Worm (Caenorhabditis elegans) whole organism, L3 larva: ENCODE data around the gene F28H7.8.

Experiments used
- R02D3.7 ChIP-seq: fragments of 150-350 bp; optimal IDR thresholded peaks from 2 replicates; lab custom pipeline; 2014; ENCODE audit warnings: missing biosample characterization, missing genetic modification characterization
- ZK546.5 ChIP-seq: sonication (generic microtip); optimal IDR thresholded peaks from 2 replicates; lab custom pipeline; 2017; ENCODE audit warnings: missing biosample characterization, missing genetic modification characterization
- aly-2 ChIP-seq: fragments of 150-350 bp; optimal IDR thresholded peaks from 2 replicates; lab custom pipeline; 2014; ENCODE audit warnings: missing biosample characterization, missing genetic modification characterization
- ama-1 ChIP-seq: fragments of 150-350 bp; optimal IDR thresholded peaks from 2 replicates; lab custom pipeline; 2018
- ceh-16 ChIP-seq: sonication (generic microtip); optimal IDR thresholded peaks from 2 replicates; lab custom pipeline; 2017; ENCODE audit warnings: missing biosample characterization, missing genetic modification characterization
- ceh-28 ChIP-seq: fragments of 150-350 bp; optimal IDR thresholded peaks from 2 replicates; lab custom pipeline; 2014; ENCODE audit warnings: missing biosample characterization, missing genetic modification reagents, missing genetic modification characterization
- ceh-9 ChIP-seq: sonication (generic microtip); optimal IDR thresholded peaks from 2 replicates; lab custom pipeline; 2018; ENCODE audit warnings: missing biosample characterization, missing genetic modification characterization
- daf-12 ChIP-seq: fragments of 150-350 bp; optimal IDR thresholded peaks from 2 replicates; lab custom pipeline; 2014; ENCODE audit warnings: missing biosample characterization, missing genetic modification reagents, missing genetic modification characterization
- egl-27 ChIP-seq: sonication (generic microtip); optimal IDR thresholded peaks from 4 replicates; lab custom pipeline; 2017; ENCODE audit warnings: missing biosample characterization, missing genetic modification reagents, missing genetic modification characterization
- egl-5 ChIP-seq: fragments of 150-350 bp; optimal IDR thresholded peaks from 2 replicates; lab custom pipeline; 2017; ENCODE audit warnings: missing biosample characterization, missing genetic modification reagents, missing genetic modification characterization, inconsistent platforms
- elt-1 ChIP-seq: fragments of 150-350 bp; optimal IDR thresholded peaks from 2 replicates; lab custom pipeline; 2014; ENCODE audit warnings: missing biosample characterization, missing genetic modification characterization
- elt-2 ChIP-seq: sonication (generic microtip); optimal IDR thresholded peaks from 2 replicates; lab custom pipeline; 2016; ENCODE audit warnings: missing genetic modification reagents, mild to moderate bottlenecking, missing genetic modification characterization, missing compliant biosample characterization
- elt-3 ChIP-seq, 3 experiments: fragments of 150-350 bp in 1 of 3; sonication (generic microtip) in 2 of 3; optimal IDR thresholded peaks; 2 replicates in 2 of 3; 4 replicates in 1 of 3; lab custom pipeline; 2014 to 2017; ENCODE audit warnings: missing biosample characterization in 3 of 3, missing genetic modification characterization in 3 of 3
- eor-1 ChIP-seq, 2 experiments: fragments of 150-350 bp; optimal IDR thresholded peaks; 2 replicates each; lab custom pipeline; 2014 to 2018; ENCODE audit warnings: missing biosample characterization in 2 of 2, missing genetic modification characterization in 2 of 2
- fkh-10 ChIP-seq: sonication (generic microtip); optimal IDR thresholded peaks from 2 replicates; lab custom pipeline; 2017; ENCODE audit warnings: missing biosample characterization, missing genetic modification reagents, missing genetic modification characterization
- fkh-2 ChIP-seq: fragments of 150-350 bp; optimal IDR thresholded peaks from 2 replicates; lab custom pipeline; 2014; ENCODE audit warnings: missing biosample characterization, missing genetic modification reagents, missing genetic modification characterization
- fos-1 ChIP-seq: fragments of 150-350 bp; optimal IDR thresholded peaks from 2 replicates; lab custom pipeline; 2014; ENCODE audit warnings: missing biosample characterization, missing genetic modification characterization
- hmg-11 ChIP-seq: sonication (generic microtip); optimal IDR thresholded peaks from 2 replicates; lab custom pipeline; 2016; ENCODE audit warnings: missing genetic modification characterization, missing compliant biosample characterization
- jun-1 ChIP-seq: fragments of 150-350 bp; optimal IDR thresholded peaks from 2 replicates; lab custom pipeline; 2014; ENCODE audit warnings: missing biosample characterization, missing genetic modification reagents, missing genetic modification characterization
- lin-15B ChIP-seq: fragments of 150-350 bp; optimal IDR thresholded peaks from 2 replicates; lab custom pipeline; 2014; ENCODE audit warnings: missing biosample characterization, missing genetic modification characterization
- lin-39 ChIP-seq: fragments of 150-350 bp; optimal IDR thresholded peaks from 2 replicates; lab custom pipeline; 2018; ENCODE audit warnings: missing biosample characterization, missing genetic modification reagents, missing genetic modification characterization
- lsy-12 ChIP-seq: sonication (generic microtip); optimal IDR thresholded peaks from 2 replicates; lab custom pipeline; 2016; ENCODE audit warnings: mild to moderate bottlenecking, missing genetic modification characterization, missing compliant biosample characterization
- mdl-1 ChIP-seq: fragments of 150-350 bp; optimal IDR thresholded peaks from 2 replicates; lab custom pipeline; 2014; ENCODE audit warnings: missing biosample characterization, missing genetic modification characterization
- mml-1 ChIP-seq: fragments of 150-350 bp; sonication (generic microtip); optimal IDR thresholded peaks from 3 replicates; lab custom pipeline; 2014; ENCODE audit warnings: missing biosample characterization, missing genetic modification characterization
- nfya-1 ChIP-seq: sonication (generic microtip); optimal IDR thresholded peaks from 2 replicates; lab custom pipeline; 2017; ENCODE audit warnings: missing genetic modification characterization, mild to moderate bottlenecking, missing compliant biosample characterization, antibody characterized with exemption, moderate library complexity; ENCODE audit not compliant: insufficient read depth
- nhr-11 ChIP-seq: fragments of 150-350 bp; optimal IDR thresholded peaks from 2 replicates; lab custom pipeline; 2014; ENCODE audit warnings: missing biosample characterization, missing genetic modification characterization
- nhr-12 ChIP-seq: fragments of 150-350 bp; optimal IDR thresholded peaks from 2 replicates; lab custom pipeline; 2014; ENCODE audit warnings: missing biosample characterization, missing genetic modification characterization
- nhr-23 ChIP-seq: fragments of 150-350 bp; optimal IDR thresholded peaks from 2 replicates; lab custom pipeline; 2014; ENCODE audit warnings: missing biosample characterization, missing genetic modification reagents, missing genetic modification characterization
- nhr-25 ChIP-seq: sonication (generic microtip); optimal IDR thresholded peaks from 2 replicates; lab custom pipeline; 2017; ENCODE audit warnings: missing biosample characterization, missing genetic modification characterization
- nhr-28 ChIP-seq: fragments of 150-350 bp; optimal IDR thresholded peaks from 2 replicates; lab custom pipeline; 2014; ENCODE audit warnings: missing biosample characterization, missing genetic modification characterization
- nhr-43 ChIP-seq: sonication (generic microtip); optimal IDR thresholded peaks from 2 replicates; lab custom pipeline; 2016; ENCODE audit warnings: mild to moderate bottlenecking, missing genetic modification characterization, missing compliant biosample characterization; ENCODE audit not compliant: poor library complexity, severe bottlenecking
- nhr-67 ChIP-seq: fragments of 150-350 bp; optimal IDR thresholded peaks from 2 replicates; lab custom pipeline; 2014; ENCODE audit warnings: missing biosample characterization, missing genetic modification characterization
- nhr-76 ChIP-seq: fragments of 150-350 bp; sonication (generic microtip); optimal IDR thresholded peaks from 5 replicates; lab custom pipeline; 2014; ENCODE audit warnings: missing biosample characterization, missing genetic modification characterization
- nhr-77 ChIP-seq: fragments of 150-350 bp; optimal IDR thresholded peaks from 2 replicates; lab custom pipeline; 2014; ENCODE audit warnings: missing biosample characterization, missing genetic modification characterization
- pha-4 ChIP-seq: fragments of 150-350 bp; optimal IDR thresholded peaks from 2 replicates; lab custom pipeline; 2014; ENCODE audit warnings: missing biosample characterization, missing genetic modification reagents, missing genetic modification characterization
- pqm-1 ChIP-seq: fragments of 150-350 bp; optimal IDR thresholded peaks from 2 replicates; lab custom pipeline; 2017; ENCODE audit warnings: missing biosample characterization, missing genetic modification characterization, inconsistent platforms
- sea-2 ChIP-seq: fragments of 150-350 bp; sonication (generic microtip); optimal IDR thresholded peaks from 4 replicates; lab custom pipeline; 2014; ENCODE audit warnings: missing biosample characterization, missing genetic modification reagents, missing genetic modification characterization
- skn-1 ChIP-seq: fragments of 150-350 bp; optimal IDR thresholded peaks from 2 replicates; lab custom pipeline; 2014; ENCODE audit warnings: missing biosample characterization, missing genetic modification characterization
- snpc-4 ChIP-seq: fragments of 150-350 bp; optimal IDR thresholded peaks from 2 replicates; lab custom pipeline; 2014; ENCODE audit warnings: missing biosample characterization, missing genetic modification characterization
- tbx-2 ChIP-seq: sonication (generic microtip); optimal IDR thresholded peaks from 2 replicates; lab custom pipeline; 2016; ENCODE audit warnings: mild to moderate bottlenecking, missing genetic modification characterization, missing compliant biosample characterization
- unc-39 ChIP-seq: sonication (generic microtip); optimal IDR thresholded peaks from 4 replicates; lab custom pipeline; 2017; ENCODE audit warnings: missing biosample characterization, missing genetic modification characterization
- unc-62 ChIP-seq: fragments of 150-350 bp; sonication (generic microtip); optimal IDR thresholded peaks from 4 replicates; lab custom pipeline; 2014; ENCODE audit warnings: missing biosample characterization, missing genetic modification reagents, missing genetic modification characterization
- zag-1 ChIP-seq: fragments of 150-350 bp; optimal IDR thresholded peaks from 2 replicates; lab custom pipeline; 2014; ENCODE audit warnings: missing biosample characterization, missing genetic modification characterization
- ztf-11 ChIP-seq: fragments of 150-350 bp; optimal IDR thresholded peaks from 2 replicates; lab custom pipeline; 2014; ENCODE audit warnings: missing biosample characterization, missing genetic modification characterization
- ztf-4 ChIP-seq: fragments of 150-350 bp; optimal IDR thresholded peaks from 2 replicates; lab custom pipeline; 2014; ENCODE audit warnings: missing biosample characterization, missing genetic modification characterization

Gene F28H7.8

DNA sequence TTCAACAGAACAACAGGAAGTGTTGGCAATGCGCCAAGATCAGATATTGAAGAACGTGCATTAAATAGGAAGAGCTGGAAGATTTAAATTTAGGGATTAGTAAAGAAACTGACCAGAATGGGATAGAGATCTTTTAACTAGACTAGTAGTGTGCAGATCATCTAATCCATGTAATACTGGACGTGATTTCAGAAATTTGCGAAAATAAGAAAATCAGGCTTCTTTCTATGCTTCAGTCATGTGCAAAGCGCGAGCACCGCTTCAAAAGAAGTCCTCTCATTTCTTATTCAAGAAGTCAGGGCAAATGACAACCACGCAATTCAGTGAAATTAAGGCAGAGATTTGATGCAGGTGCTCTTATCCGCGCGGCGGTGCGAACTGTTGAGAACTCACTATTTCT lies 40.7 kb upstream of the F28H7.8 start:
- TF ChIP-seq nhr-76 (tag; lab: Kevin White, UChicago) (no peak), snpc-4 (tag; lab: Kevin White, UChicago) (no peak), egl-27 (tag; lab: Kevin White, UChicago) (no peak), fkh-2 (tag; lab: Kevin White, UChicago) (no peak), lin-15B (no peak), ceh-28 (tag; lab: Kevin White, UChicago) (no peak), skn-1 (tag; lab: Kevin White, UChicago) (no peak), unc-39 (tag; lab: Kevin White, UChicago) (no peak), R02D3.7 (tag; lab: Kevin White, UChicago) (no peak), mml-1 (tag; lab: Kevin White, UChicago) (no peak), egl-5 (tag; lab: Kevin White, UChicago) (no peak)

- peak; percentile 34 for TF ChIP-seq pqm-1 (tag; lab: Kevin White, UChicago)
- TF ChIP-seq nfya-1 (tag; lab: Kevin White, UChicago), result peak; percentile 4
- TF ChIP-seq elt-3 (tag; optimal IDR thresholded peaks at IDR 0.05; lab: Kevin White, UChicago), result no peak
- peak; percentile 62 for TF ChIP-seq nhr-11
- TF ChIP-seq nhr-43 (tag; lab: Kevin White, UChicago), result no peak
- no peak for TF ChIP-seq elt-2 (tag; lab: Kevin White, UChicago)
- no peak for TF ChIP-seq nhr-77 (tag; lab: Kevin White, UChicago)
- no peak for TF ChIP-seq fkh-10 (GFP tag; lab: Kevin White, UChicago)
- no peak for TF ChIP-seq unc-39 (tag; lab: Kevin White, UChicago)
- TF ChIP-seq nhr-76 (tag; lab: Kevin White, UChicago), result no peak
- TF ChIP-seq ceh-9 (tag; lab: Kevin White, UChicago), result no peak
- TF ChIP-seq elt-1, result no peak
- no peak for TF ChIP-seq jun-1
Observed at ce11 chrV:10719019-10719832, 39.5 kb upstream of the F28H7.8 start.

DNA sequence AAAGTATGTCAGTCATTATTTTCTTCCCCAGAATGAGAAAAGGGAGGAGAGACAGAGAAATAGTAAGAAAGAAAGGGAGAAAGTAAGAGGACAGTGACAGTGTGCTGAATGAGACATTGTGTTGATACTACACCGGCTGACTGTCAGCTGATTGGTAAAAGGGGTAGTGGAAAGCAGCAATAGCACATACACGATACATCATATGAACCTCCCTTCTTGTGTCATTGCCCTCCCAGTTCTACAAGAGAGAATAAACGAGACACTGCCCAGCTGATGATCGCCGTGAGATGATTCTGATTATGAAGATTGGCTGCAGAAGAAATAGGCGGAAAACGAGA lies 39.0 kb upstream of the F28H7.8 start:
- TF ChIP-seq sea-2 (GFP tag; lab: Kevin White, UChicago) (no peak), jun-1 (peak; percentile 65), ama-1 (lab: Kevin White, UChicago) (no peak), nhr-23 (tag; lab: Kevin White, UChicago) (peak; percentile 83), aly-2 (tag; lab: Kevin White, UChicago) (no peak), nhr-12 (no peak), eor-1 (tag; optimal IDR thresholded peaks at IDR 0.05; lab: Kevin White, UChicago) (no peak), pha-4 (tag; lab: Kevin White, UChicago) (peak; percentile 80), nhr-11 (no peak), nhr-25 (tag; lab: Kevin White, UChicago) (peak; percentile 80), snpc-4 (tag; lab: Kevin White, UChicago) (peak; percentile 18), tbx-2 (tag; lab: Kevin White, UChicago) (no peak), ceh-9 (tag; lab: Kevin White, UChicago) (no peak), R02D3.7 (tag; lab: Kevin White, UChicago) (no peak), elt-2 (tag; lab: Kevin White, UChicago) (peak; percentile 70), nhr-28 (no peak), lsy-12 (tag; lab: Kevin White, UChicago) (peak; percentile 22), daf-12 (no peak), unc-39 (tag; lab: Kevin White, UChicago) (no peak), egl-27 (tag; lab: Kevin White, UChicago) (no peak), lin-15B (no peak), ceh-28 (tag; lab: Kevin White, UChicago) (no peak), ztf-4 (tag; lab: Kevin White, UChicago) (no peak), ceh-16 (no peak), nfya-1 (tag; lab: Kevin White, UChicago) (peak; percentile 22), skn-1 (tag; lab: Kevin White, UChicago) (peak; percentile 59), ZK546.5 (tag; lab: Kevin White, UChicago) (no peak), fkh-10 (GFP tag; lab: Kevin White, UChicago) (no peak), egl-5 (tag; lab: Kevin White, UChicago) (peak; percentile 58), fkh-2 (tag; lab: Kevin White, UChicago) (no peak), zag-1 (tag; lab: Kevin White, UChicago) (no peak), hmg-11 (tag; lab: Kevin White, UChicago) (no peak), mdl-1 (tag; lab: Kevin White, UChicago) (peak; percentile 53), pqm-1 (tag; lab: Kevin White, UChicago) (peak; percentile 40), nhr-67 (tag; lab: Kevin White, UChicago) (no peak), lin-39 (tag; lab: Kevin White, UChicago) (peak; percentile 48), mml-1 (tag; lab: Kevin White, UChicago) (peak; percentile 52), nhr-43 (tag; lab: Kevin White, UChicago) (peak; percentile 77), unc-62 (GFP tag; lab: Kevin White, UChicago) (peak; percentile 8), ztf-11 (no peak), nhr-76 (tag; lab: Kevin White, UChicago) (no peak), elt-3 (tag; optimal IDR thresholded peaks at IDR 0.05; lab: Kevin White, UChicago) (no peak), fos-1 (tag; lab: Kevin White, UChicago) (no peak), elt-1 (no peak)
